Fruit fly (Drosophila melanogaster): ENCODE measurements around the gene CG7724.

Gene CG7724

dm6 chr3L:17055467-17055877 is at the start of gene CG7724:
CG7724 (plus strand) TSS chr3L:17055613.
- TF ChIP-seq GATAd (GFP tag; optimal IDR thresholded peaks at IDR 0.05) (no peak), Myc (optimal IDR thresholded peaks at IDR 0.05) (no peak), CrebA (GFP tag; optimal IDR thresholded peaks at IDR 0.05; ENCODE audit: borderline replicate concordance) (no peak), ey (GFP tag; optimal IDR thresholded peaks at IDR 0.05) (no peak), N (GFP tag; optimal IDR thresholded peaks at IDR 0.05) (no peak), CG9705 (GFP tag; optimal IDR thresholded peaks at IDR 0.05) (no peak), Rel (GFP tag; optimal IDR thresholded peaks at IDR 0.05) (no peak), Rel (tag; optimal IDR thresholded peaks at IDR 0.05) (no peak), Hnf4 (GFP tag; optimal IDR thresholded peaks at IDR 0.05) (no peak), Sp1 (GFP tag; optimal IDR thresholded peaks at IDR 0.05) (no peak), Mio (GFP tag; optimal IDR thresholded peaks at IDR 0.05) (no peak), Hr78 (GFP tag; optimal IDR thresholded peaks at IDR 0.05) (no peak), jim (GFP tag; optimal IDR thresholded peaks at IDR 0.05) (no peak), CG32264 (GFP tag; optimal IDR thresholded peaks at IDR 0.05) (no peak), Dif (GFP tag; optimal IDR thresholded peaks at IDR 0.05; ENCODE audit: partially characterized antibody) (no peak), dl (GFP tag; optimal IDR thresholded peaks at IDR 0.05; ENCODE audit: insufficient read depth in 1 of 2, partially characterized antibody in 2 of 2) (no peak), sage (GFP tag; optimal IDR thresholded peaks at IDR 0.05) (no peak)

dm6 chr3L:17006250-17006693 is 49.1 kb upstream of the CG7724 start:
- no peak for TF ChIP-seq Hnf4 (GFP tag; optimal IDR thresholded peaks at IDR 0.05)
- no peak for TF ChIP-seq brk (GFP tag; optimal IDR thresholded peaks at IDR 0.05)
- peak; percentile 28 for TF ChIP-seq rgr (GFP tag; optimal IDR thresholded peaks at IDR 0.05)
- TF ChIP-seq foxo (GFP tag; optimal IDR thresholded peaks at IDR 0.05): peak in 1 of 2 experiments; percentile 14
- no peak for TF ChIP-seq Hr78 (GFP tag; optimal IDR thresholded peaks at IDR 0.05)
- no peak for TF ChIP-seq lola (GFP tag; optimal IDR thresholded peaks at IDR 0.05)
- TF ChIP-seq h (GFP tag; optimal IDR thresholded peaks at IDR 0.05): peak; percentile 46
- TF ChIP-seq Rel (GFP tag; optimal IDR thresholded peaks at IDR 0.05): no peak
- TF ChIP-seq Rel (tag; optimal IDR thresholded peaks at IDR 0.05): peak; percentile 46
- TF ChIP-seq dsf (GFP tag; optimal IDR thresholded peaks at IDR 0.05; ENCODE audit: borderline replicate concordance): no peak
- peak; percentile 1 for TF ChIP-seq Hr83 (GFP tag; optimal IDR thresholded peaks at IDR 0.05; ENCODE audit: poor library complexity, severe bottlenecking)
- TF ChIP-seq Dfd (GFP tag; optimal IDR thresholded peaks at IDR 0.05): no peak
- no peak for TF ChIP-seq woc (GFP tag; optimal IDR thresholded peaks at IDR 0.05)
- TF ChIP-seq N (GFP tag; optimal IDR thresholded peaks at IDR 0.05): no peak
- no peak for TF ChIP-seq OdsH (GFP tag; optimal IDR thresholded peaks at IDR 0.05)
- TF ChIP-seq dl (GFP tag; optimal IDR thresholded peaks at IDR 0.05; ENCODE audit: insufficient read depth in 1 of 2, partially characterized antibody in 2 of 2): no peak

dm6 chr3L:17007041-17007471 is 48.4 kb upstream of the CG7724 start:
- TF ChIP-seq h (GFP tag; optimal IDR thresholded peaks at IDR 0.05) (peak; percentile 62), tai (GFP tag; optimal IDR thresholded peaks at IDR 0.05) (no peak), rgr (GFP tag; optimal IDR thresholded peaks at IDR 0.05) (peak; percentile 30), HLH106 (tag; optimal IDR thresholded peaks at IDR 0.05) (peak; percentile 44), fru (GFP tag; optimal IDR thresholded peaks at IDR 0.05) (peak; percentile 12), sage (GFP tag; optimal IDR thresholded peaks at IDR 0.05) (no peak), Rel (GFP tag; optimal IDR thresholded peaks at IDR 0.05) (no peak), Rel (tag; optimal IDR thresholded peaks at IDR 0.05) (peak; percentile 19), OdsH (GFP tag; optimal IDR thresholded peaks at IDR 0.05) (peak; percentile 34), foxo (GFP tag; optimal IDR thresholded peaks at IDR 0.05) (peak in 1 of 2 experiments; percentile 51), Hnf4 (GFP tag; optimal IDR thresholded peaks at IDR 0.05) (peak; percentile 10), Sp1 (GFP tag; optimal IDR thresholded peaks at IDR 0.05) (peak; percentile 9), brk (GFP tag; optimal IDR thresholded peaks at IDR 0.05) (no peak)

- TF ChIP-seq Hr78 (GFP tag; optimal IDR thresholded peaks at IDR 0.05) (no peak), Hr83 (GFP tag; optimal IDR thresholded peaks at IDR 0.05; ENCODE audit: poor library complexity, severe bottlenecking) (no peak), dl (GFP tag; optimal IDR thresholded peaks at IDR 0.05; ENCODE audit: insufficient read depth in 1 of 2, partially characterized antibody in 2 of 2) (no peak), Abd-B (GFP tag; optimal IDR thresholded peaks at IDR 0.05) (no peak), CrebA (GFP tag; optimal IDR thresholded peaks at IDR 0.05; ENCODE audit: borderline replicate concordance) (no peak), woc (GFP tag; optimal IDR thresholded peaks at IDR 0.05) (no peak), usp (GFP tag; optimal IDR thresholded peaks at IDR 0.05) (no peak), brk (GFP tag; optimal IDR thresholded peaks at IDR 0.05) (no peak), dmrt93B (GFP tag; optimal IDR thresholded peaks at IDR 0.05) (no peak), N (GFP tag; optimal IDR thresholded peaks at IDR 0.05) (no peak), rgr (GFP tag; optimal IDR thresholded peaks at IDR 0.05) (no peak), sv (GFP tag; optimal IDR thresholded peaks at IDR 0.05) (no peak), CG32264 (GFP tag; optimal IDR thresholded peaks at IDR 0.05) (no peak), ey (GFP tag; optimal IDR thresholded peaks at IDR 0.05) (no peak), sage (GFP tag; optimal IDR thresholded peaks at IDR 0.05) (no peak), psq (GFP tag; optimal IDR thresholded peaks at IDR 0.05) (no peak), Sp1 (GFP tag; optimal IDR thresholded peaks at IDR 0.05) (no peak)
These were observed 47.9 kb upstream of the CG7724 start for dm6 chr3L:17007496-17007895.
